Worm (Caenorhabditis elegans): ENCODE data around the gene cdf-1.

cdf-1 gene

DNA sequence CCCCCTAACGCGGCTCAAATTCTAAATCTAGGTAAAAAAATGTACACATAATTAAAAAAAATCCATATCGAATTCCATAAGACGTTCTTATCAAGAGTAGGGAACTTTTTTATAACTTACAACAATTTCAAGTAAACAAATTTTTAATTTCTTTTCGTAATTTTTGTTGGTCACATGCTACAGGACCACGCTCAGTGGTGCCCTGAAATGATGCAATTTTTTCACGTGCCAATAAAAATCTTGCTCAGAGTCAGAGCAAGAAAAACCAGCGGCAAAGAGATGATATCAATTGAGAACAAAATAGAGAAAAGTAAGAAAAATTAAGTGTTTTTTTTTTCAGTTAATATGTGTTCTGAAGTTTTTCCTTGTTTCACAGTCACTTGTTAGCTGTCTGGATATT lies 27.0 kb upstream of the cdf-1 start:
- no peak for TF ChIP-seq flt-1 (GFP tag; IDR thresholded peaks at IDR 0.05)
- no peak for TF ChIP-seq ztf-23 (GFP tag; IDR thresholded peaks at IDR 0.05)
- TF ChIP-seq ref-1 (GFP tag; conservative IDR thresholded peaks at IDR 0.05) = no peak
- TF ChIP-seq med-1 (GFP tag; optimal IDR thresholded peaks at IDR 0.05; ENCODE audit: insufficient read depth) = no peak
- no peak for TF ChIP-seq klf-2 (GFP tag; conservative IDR thresholded peaks at IDR 0.05)
- TF ChIP-seq ztf-29 (GFP tag; IDR thresholded peaks at IDR 0.05) = no peak
- no peak for TF ChIP-seq T22C8.4 (GFP tag; IDR thresholded peaks at IDR 0.05)
- no peak for TF ChIP-seq tab-1 (GFP tag; IDR thresholded peaks at IDR 0.05)
- no peak for TF ChIP-seq cog-1 (tag; optimal IDR thresholded peaks at IDR 0.05)

DNA sequence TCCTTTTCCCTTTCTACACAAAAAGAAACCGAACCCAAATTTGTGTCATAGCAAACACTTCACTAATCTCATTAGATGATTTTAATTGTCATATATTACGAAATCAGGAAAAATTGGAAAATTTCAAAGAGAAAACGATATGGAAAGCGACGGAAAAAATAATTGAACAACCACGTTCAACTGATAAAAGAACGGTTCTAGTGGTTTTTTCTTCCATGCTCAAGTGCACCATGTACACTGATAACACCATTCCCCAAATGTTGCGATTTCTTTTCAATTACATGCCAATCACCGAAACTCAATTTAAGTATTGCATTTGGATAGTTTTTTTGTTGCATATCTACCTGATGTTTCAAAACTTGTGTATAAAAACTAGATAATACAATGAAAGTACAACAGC lies 25.6 kb upstream of the cdf-1 start:
- TF ChIP-seq ztf-23 (GFP tag; IDR thresholded peaks at IDR 0.05) (no peak), T22C8.4 (GFP tag; IDR thresholded peaks at IDR 0.05) (no peak), ztf-29 (GFP tag; IDR thresholded peaks at IDR 0.05) (no peak), ref-1 (GFP tag; conservative IDR thresholded peaks at IDR 0.05) (no peak), med-1 (GFP tag; optimal IDR thresholded peaks at IDR 0.05; ENCODE audit: insufficient read depth) (no peak), klf-2 (GFP tag; conservative IDR thresholded peaks at IDR 0.05) (no peak), cog-1 (tag; optimal IDR thresholded peaks at IDR 0.05) (no peak)

DNA sequence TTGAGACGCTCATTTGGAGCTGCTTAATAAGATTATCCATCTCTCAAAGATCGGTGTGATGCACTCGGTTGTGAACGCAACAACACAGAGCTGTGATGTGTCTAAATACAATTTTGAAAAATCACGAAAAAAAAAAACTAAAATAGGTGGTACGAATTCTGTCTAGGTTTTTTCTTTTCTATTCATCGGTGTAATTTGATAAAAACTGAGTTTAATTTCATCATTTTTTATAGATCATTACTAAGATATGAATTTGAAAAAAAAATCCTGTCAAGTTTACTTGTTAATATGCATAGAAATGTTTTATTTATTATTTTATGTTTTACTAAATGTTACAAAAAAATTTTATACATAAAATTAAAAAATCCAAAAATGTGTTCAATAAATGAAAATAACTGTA lies 25.1 kb upstream of the cdf-1 start, which contains the start of gene ceh-60:
ceh-60 (minus strand) TSS at position 101 of the 400 bp plus-strand sequence.
- TF ChIP-seq klf-2 (GFP tag; conservative IDR thresholded peaks at IDR 0.05) = no peak
- TF ChIP-seq cog-1 (tag; optimal IDR thresholded peaks at IDR 0.05) = no peak
- no peak for TF ChIP-seq ref-1 (GFP tag; conservative IDR thresholded peaks at IDR 0.05)
- no peak for TF ChIP-seq ztf-29 (GFP tag; IDR thresholded peaks at IDR 0.05)
- TF ChIP-seq ztf-23 (GFP tag; IDR thresholded peaks at IDR 0.05) = no peak
- no peak for TF ChIP-seq tab-1 (GFP tag; IDR thresholded peaks at IDR 0.05)
- no peak for TF ChIP-seq T22C8.4 (GFP tag; IDR thresholded peaks at IDR 0.05)
- no peak for TF ChIP-seq med-1 (GFP tag; optimal IDR thresholded peaks at IDR 0.05; ENCODE audit: insufficient read depth)
- TF ChIP-seq flt-1 (GFP tag; IDR thresholded peaks at IDR 0.05) = no peak

DNA sequence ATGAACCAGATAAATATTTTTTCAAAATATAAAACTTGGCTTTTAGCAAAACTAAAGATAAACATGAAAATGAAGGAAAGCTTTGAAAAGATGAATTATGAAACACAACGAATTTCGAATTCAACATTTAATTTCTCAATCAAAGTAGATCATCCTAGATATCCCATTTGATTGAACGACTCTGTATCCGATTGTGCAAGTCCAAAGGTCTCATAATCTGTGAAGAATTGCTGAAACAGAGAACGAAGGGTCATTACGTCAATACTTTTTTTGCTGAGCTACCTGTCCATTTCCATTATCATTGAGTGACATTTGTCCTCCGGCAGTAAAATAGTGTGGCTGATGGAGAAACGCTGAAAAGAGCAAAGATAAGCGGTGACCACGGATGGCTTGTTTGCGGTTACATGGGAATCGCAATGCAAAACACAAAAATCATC lies 17.7 kb upstream of the cdf-1 start:
- TF ChIP-seq cog-1 (tag; optimal IDR thresholded peaks at IDR 0.05) (no peak), T22C8.4 (GFP tag; IDR thresholded peaks at IDR 0.05) (no peak), ref-1 (GFP tag; conservative IDR thresholded peaks at IDR 0.05) (no peak), tab-1 (GFP tag; IDR thresholded peaks at IDR 0.05) (no peak), ztf-23 (GFP tag; IDR thresholded peaks at IDR 0.05) (no peak), klf-2 (GFP tag; conservative IDR thresholded peaks at IDR 0.05) (no peak), flt-1 (GFP tag; IDR thresholded peaks at IDR 0.05) (no peak), med-1 (GFP tag; optimal IDR thresholded peaks at IDR 0.05; ENCODE audit: insufficient read depth) (no peak), ztf-29 (GFP tag; IDR thresholded peaks at IDR 0.05) (no peak)

DNA sequence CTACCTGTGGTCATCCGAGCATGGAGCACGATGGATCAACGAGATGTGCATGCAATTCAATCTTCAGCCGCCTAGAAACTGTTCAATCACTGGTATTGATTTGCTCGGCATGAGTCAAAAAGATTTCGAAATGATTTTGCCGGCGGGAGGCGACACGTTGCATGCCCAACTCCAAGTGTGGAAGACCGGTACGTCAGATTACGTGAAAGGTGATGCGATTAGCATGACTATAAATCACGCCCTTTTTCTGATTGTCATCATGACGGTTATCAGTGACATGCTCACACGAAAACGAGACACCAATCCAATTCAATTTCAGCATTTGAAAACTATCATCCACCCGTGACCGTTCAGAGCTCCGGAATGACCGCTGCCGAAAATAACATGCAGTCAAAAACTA lies 15.7 kb upstream of the cdf-1 start:
- TF ChIP-seq ztf-29 (GFP tag; IDR thresholded peaks at IDR 0.05) = no peak
- TF ChIP-seq ztf-23 (GFP tag; IDR thresholded peaks at IDR 0.05) = no peak
- TF ChIP-seq med-1 (GFP tag; optimal IDR thresholded peaks at IDR 0.05; ENCODE audit: insufficient read depth) = no peak

DNA sequence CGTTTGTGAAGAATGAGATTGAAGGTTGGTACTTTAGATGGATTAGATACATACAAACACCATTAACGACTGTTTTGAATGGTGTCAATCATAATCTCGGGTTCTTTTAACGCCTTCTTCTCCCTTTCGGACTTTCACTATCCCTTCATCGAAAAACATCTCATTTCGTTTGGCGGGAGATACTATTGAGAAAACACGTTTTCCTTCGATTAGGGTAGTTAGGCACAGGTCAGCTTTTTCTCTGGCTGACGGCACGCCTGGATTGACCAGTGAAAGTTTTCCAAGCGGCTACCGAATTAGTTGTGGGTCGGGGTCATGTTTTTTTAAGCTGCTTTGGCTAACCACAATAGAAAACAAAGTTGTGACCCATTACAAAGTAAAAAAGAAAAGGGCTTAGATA lies 15.0 kb upstream of the cdf-1 start:
- TF ChIP-seq tab-1 (GFP tag; IDR thresholded peaks at IDR 0.05) = no peak
- TF ChIP-seq T22C8.4 (GFP tag; IDR thresholded peaks at IDR 0.05) = no peak
- TF ChIP-seq cog-1 (tag; optimal IDR thresholded peaks at IDR 0.05) = no peak
- TF ChIP-seq ztf-23 (GFP tag; IDR thresholded peaks at IDR 0.05) = no peak
- no peak for TF ChIP-seq ref-1 (GFP tag; conservative IDR thresholded peaks at IDR 0.05)
- no peak for TF ChIP-seq klf-2 (GFP tag; conservative IDR thresholded peaks at IDR 0.05)
- TF ChIP-seq flt-1 (GFP tag; IDR thresholded peaks at IDR 0.05) = no peak
- no peak for TF ChIP-seq med-1 (GFP tag; optimal IDR thresholded peaks at IDR 0.05; ENCODE audit: insufficient read depth)
- TF ChIP-seq ztf-29 (GFP tag; IDR thresholded peaks at IDR 0.05) = no peak

DNA sequence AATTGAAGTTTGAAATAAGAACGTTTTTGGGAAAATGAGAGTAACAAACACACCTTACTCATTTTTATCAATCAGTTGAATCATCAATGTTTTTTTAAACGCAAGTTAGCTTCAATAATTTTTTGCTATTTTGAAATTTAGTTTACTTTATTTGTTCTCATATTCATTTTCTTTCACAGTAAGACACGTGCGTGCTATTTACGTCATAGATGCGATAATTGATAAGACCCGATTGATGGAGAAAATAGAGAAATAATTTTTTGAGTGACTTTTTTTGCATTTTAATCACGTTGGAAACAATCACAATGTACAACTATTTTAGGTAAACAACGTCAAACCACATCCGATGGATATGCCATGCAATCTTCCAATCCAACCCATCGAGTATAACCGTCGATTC lies 14.5 kb upstream of the cdf-1 start:
- TF ChIP-seq cog-1 (tag; optimal IDR thresholded peaks at IDR 0.05) (no peak), med-1 (GFP tag; optimal IDR thresholded peaks at IDR 0.05; ENCODE audit: insufficient read depth) (no peak), klf-2 (GFP tag; conservative IDR thresholded peaks at IDR 0.05) (no peak), ztf-29 (GFP tag; IDR thresholded peaks at IDR 0.05) (no peak), flt-1 (GFP tag; IDR thresholded peaks at IDR 0.05) (no peak), T22C8.4 (GFP tag; IDR thresholded peaks at IDR 0.05) (no peak), tab-1 (GFP tag; IDR thresholded peaks at IDR 0.05) (no peak), ztf-23 (GFP tag; IDR thresholded peaks at IDR 0.05) (no peak), ref-1 (GFP tag; conservative IDR thresholded peaks at IDR 0.05) (no peak)

DNA sequence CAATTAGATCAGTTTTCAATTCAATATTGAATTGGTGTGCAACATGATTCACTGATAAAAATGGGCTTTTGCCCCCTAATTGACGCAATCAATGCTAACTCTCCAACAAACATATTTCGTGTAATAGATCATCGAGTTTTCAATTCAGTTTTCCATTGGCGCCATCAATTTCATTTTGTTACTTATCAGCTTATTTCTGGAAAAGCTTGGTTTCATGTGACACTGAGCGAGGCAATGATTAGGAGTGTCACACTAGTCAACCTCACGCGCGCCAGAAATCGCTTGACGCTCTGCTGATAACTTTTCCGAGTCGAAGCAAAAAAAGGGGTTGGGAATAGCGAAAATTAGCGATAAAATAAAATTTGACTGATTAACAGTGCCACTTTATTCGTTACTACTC lies 13.6 kb upstream of the cdf-1 start, which contains the start of gene ets-4:
ets-4 (plus strand) TSS at position 347 of the 400 bp plus-strand sequence.
- TF ChIP-seq flt-1 (GFP tag; IDR thresholded peaks at IDR 0.05) = no peak
- no peak for TF ChIP-seq ztf-23 (GFP tag; IDR thresholded peaks at IDR 0.05)
- TF ChIP-seq ref-1 (GFP tag; conservative IDR thresholded peaks at IDR 0.05) = no peak

DNA sequence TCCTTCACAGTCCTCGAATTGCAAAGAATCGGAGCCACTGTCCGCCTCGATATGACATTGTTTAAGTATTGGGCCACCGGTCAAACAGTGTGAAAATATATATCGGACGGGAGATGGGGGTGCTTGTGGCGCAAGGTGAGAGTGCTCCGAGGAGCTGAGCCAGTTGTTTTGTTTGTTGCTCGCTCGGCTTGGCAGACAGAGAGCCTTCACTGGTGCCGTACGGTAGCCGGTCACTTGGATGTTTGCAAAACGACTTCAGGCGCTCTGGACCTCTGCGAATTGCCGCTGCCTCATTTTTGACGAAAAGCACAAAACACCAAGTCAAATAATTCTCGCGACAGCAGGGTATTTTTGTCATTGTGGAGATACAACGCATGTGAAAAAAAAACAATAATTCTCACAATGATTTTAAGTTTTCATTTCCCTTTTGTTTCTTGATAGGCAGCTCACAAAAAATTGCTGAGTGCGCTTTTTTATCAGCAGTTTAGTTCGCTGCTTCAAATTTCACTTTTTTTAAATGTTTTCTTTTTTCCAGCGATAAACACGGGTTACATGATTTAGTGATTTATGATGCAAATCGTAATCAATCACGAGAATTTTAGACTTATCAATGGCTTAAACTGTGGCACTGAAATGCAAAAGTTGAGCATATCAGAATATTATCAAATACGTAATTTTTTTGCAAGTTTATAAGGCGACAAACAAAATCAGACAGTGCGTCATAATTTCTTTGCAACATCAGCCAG lies 12.3 kb upstream of the cdf-1 start:
- no peak for TF ChIP-seq flt-1 (GFP tag; IDR thresholded peaks at IDR 0.05)

DNA sequence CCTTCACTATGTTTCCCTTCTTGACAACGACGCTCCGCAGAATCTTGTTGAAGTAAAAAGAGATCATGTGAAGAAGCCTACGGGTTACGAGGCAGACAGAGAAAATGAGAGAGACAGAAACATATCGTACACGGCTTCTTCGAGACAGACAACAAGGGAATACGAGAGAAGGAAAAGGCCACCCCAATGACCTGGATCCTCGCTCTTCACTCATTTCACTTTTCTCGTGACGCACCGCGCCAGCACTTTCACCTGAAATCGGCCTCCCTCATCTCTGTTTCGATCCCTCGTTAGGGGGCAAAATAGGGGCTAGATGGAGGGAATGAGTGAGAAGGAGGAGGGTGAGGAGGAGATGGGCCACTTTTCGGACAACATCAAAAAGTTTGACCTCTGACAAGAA lies 10.3 kb upstream of the cdf-1 start:
- TF ChIP-seq klf-2 (GFP tag; conservative IDR thresholded peaks at IDR 0.05) = no peak
- no peak for TF ChIP-seq ztf-29 (GFP tag; IDR thresholded peaks at IDR 0.05)
- no peak for TF ChIP-seq tab-1 (GFP tag; IDR thresholded peaks at IDR 0.05)
- no peak for TF ChIP-seq cog-1 (tag; optimal IDR thresholded peaks at IDR 0.05)
- TF ChIP-seq flt-1 (GFP tag; IDR thresholded peaks at IDR 0.05) = no peak
- no peak for TF ChIP-seq ztf-23 (GFP tag; IDR thresholded peaks at IDR 0.05)
- TF ChIP-seq ref-1 (GFP tag; conservative IDR thresholded peaks at IDR 0.05) = no peak
- no peak for TF ChIP-seq med-1 (GFP tag; optimal IDR thresholded peaks at IDR 0.05; ENCODE audit: insufficient read depth)
- no peak for TF ChIP-seq T22C8.4 (GFP tag; IDR thresholded peaks at IDR 0.05)
